Fruit fly (Drosophila melanogaster) whole organism, wandering third instar larva: ENCODE results near the gene Rab3GAP1.

Source experiments
- Abd-B ChIP-seq: fragments of >200 bp; optimal IDR thresholded peaks from 2 replicates; lab custom pipeline; 2017; ENCODE audit warnings: missing biosample characterization, missing genetic modification characterization
- Dfd ChIP-seq: fragments of >200 bp; optimal IDR thresholded peaks from 2 replicates; lab custom pipeline; 2017; ENCODE audit warnings: missing biosample characterization, missing genetic modification characterization
- HLH106 ChIP-seq: fragments of 200-800 bp; optimal IDR thresholded peaks from 3 replicates; lab custom pipeline; 2019; ENCODE audit warnings: missing biosample characterization, mild to moderate bottlenecking, missing genetic modification characterization, moderate library complexity
- Hr78 ChIP-seq: fragments of >200 bp; optimal IDR thresholded peaks from 2 replicates; lab custom pipeline; 2017; ENCODE audit warnings: missing biosample characterization, missing genetic modification characterization
- Myc ChIP-seq: fragments of >200 bp; optimal IDR thresholded peaks from 2 replicates; lab custom pipeline; 2017
- fru ChIP-seq: fragments of 200-800 bp; sonication (Bioruptor generic); optimal IDR thresholded peaks from 3 replicates; lab custom pipeline; 2016; ENCODE audit warnings: missing biosample characterization, mild to moderate bottlenecking, missing genetic modification characterization
- pan ChIP-seq: fragments of >200 bp; optimal IDR thresholded peaks from 2 replicates; lab custom pipeline; 2017
- psq ChIP-seq: fragments of 200-800 bp; sonication (Bioruptor generic); optimal IDR thresholded peaks from 3 replicates; lab custom pipeline; 2017; ENCODE audit warnings: missing biosample characterization, mild to moderate bottlenecking, missing genetic modification characterization, moderate library complexity
- usp ChIP-seq: fragments of >200 bp; optimal IDR thresholded peaks from 2 replicates; lab custom pipeline; 2017; ENCODE audit warnings: missing biosample characterization, missing genetic modification characterization

DNA sequence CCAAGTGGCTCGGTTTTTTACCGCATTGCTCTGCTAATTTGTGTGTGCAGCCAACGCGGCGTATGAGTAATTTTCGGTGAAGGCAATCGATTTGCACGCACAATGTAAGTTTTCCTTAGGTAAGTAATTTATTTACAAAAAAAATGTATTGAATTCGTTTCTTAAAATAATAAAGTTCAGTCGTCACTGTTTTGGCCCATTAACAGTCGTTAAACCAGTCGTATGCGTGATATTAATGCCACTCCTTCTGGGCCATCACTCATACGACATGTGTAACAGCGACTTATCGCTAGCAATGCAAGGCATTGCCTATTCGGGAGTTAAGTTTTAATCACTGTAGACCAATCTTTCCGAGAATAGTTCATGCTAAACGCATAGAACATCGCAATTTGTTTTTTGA, 22.4 kb upstream of the Rab3GAP1 start:
- TF ChIP-seq fru (GFP tag; lab: Kevin White, UChicago) (no peak), psq (GFP tag; lab: Kevin White, UChicago) (no peak), Myc (lab: Kevin White, UChicago) (no peak), HLH106 (tag; lab: Kevin White, UChicago) (no peak), Abd-B (GFP tag; lab: Kevin White, UChicago) (no peak), pan (no peak), Hr78 (GFP tag; lab: Kevin White, UChicago) (no peak), Dfd (no peak), usp (no peak)
